Worm (Caenorhabditis elegans) whole organism, mixed stage, embryonic: ENCODE measurements around the gene srbc-76.

Experiments
- ces-1 ChIP-seq: fragments of 150-350 bp; optimal IDR thresholded peaks from 2 replicates; lab custom pipeline; 2014; ENCODE audit warnings: missing biosample characterization, missing genetic modification reagents, missing genetic modification characterization
- hlh-1 ChIP-seq: fragments of 150-350 bp; optimal IDR thresholded peaks from 2 replicates; lab custom pipeline; 2014; ENCODE audit warnings: missing biosample characterization, missing genetic modification reagents, missing genetic modification characterization
- mab-5 ChIP-seq: fragments of 150-350 bp; optimal IDR thresholded peaks from 2 replicates; lab custom pipeline; 2014; ENCODE audit warnings: missing biosample characterization, missing genetic modification characterization
- nhr-12 ChIP-seq: fragments of 150-350 bp; optimal IDR thresholded peaks from 2 replicates; lab custom pipeline; 2014; ENCODE audit warnings: missing biosample characterization, missing genetic modification characterization
- nhr-237 ChIP-seq: fragments of 150-350 bp; optimal IDR thresholded peaks from 2 replicates; lab custom pipeline; 2014; ENCODE audit warnings: missing biosample characterization, missing genetic modification characterization
- nhr-76 ChIP-seq: sonication (generic microtip); optimal IDR thresholded peaks from 2 replicates; lab custom pipeline; 2017; ENCODE audit warnings: missing biosample characterization, missing genetic modification characterization
- pha-4 ChIP-seq: fragments of 150-350 bp; optimal IDR thresholded peaks from 2 replicates; lab custom pipeline; 2018; ENCODE audit warnings: missing biosample characterization, missing genetic modification reagents, missing genetic modification characterization
- sem-2 ChIP-seq: fragments of 200-800 bp; sonication (Bioruptor generic); optimal IDR thresholded peaks from 2 replicates; lab custom pipeline; 2018; ENCODE audit warnings: mild to moderate bottlenecking, missing genetic modification characterization, missing compliant biosample characterization
- tbx-8 ChIP-seq: fragments of 200-800 bp; sonication (Bioruptor generic); optimal IDR thresholded peaks from 2 replicates; lab custom pipeline; 2018; ENCODE audit warnings: mild to moderate bottlenecking, missing genetic modification characterization, moderate library complexity, missing compliant biosample characterization
- unc-62 ChIP-seq: fragments of 150-350 bp; optimal IDR thresholded peaks from 2 replicates; lab custom pipeline; 2014; ENCODE audit warnings: missing biosample characterization, missing genetic modification reagents, missing genetic modification characterization
- ztf-11 ChIP-seq: fragments of 150-350 bp; optimal IDR thresholded peaks from 2 replicates; lab custom pipeline; 2014; ENCODE audit warnings: missing biosample characterization, missing genetic modification characterization

ce11 chrV:15238552-15238951 is 13.6 kb upstream of the srbc-76 start, which contains the start of gene srw-12:
- TF ChIP-seq ces-1: no peak
- TF ChIP-seq pha-4 (tag; lab: Kevin White, UChicago): no peak
- TF ChIP-seq tbx-8 (GFP tag; lab: Kevin White, UChicago): no peak
- no peak for TF ChIP-seq mab-5
- TF ChIP-seq ztf-11 (tag; lab: Kevin White, UChicago): no peak
- TF ChIP-seq nhr-76 (tag; lab: Kevin White, UChicago): no peak
- TF ChIP-seq unc-62 (GFP tag; lab: Kevin White, UChicago): no peak
- no peak for TF ChIP-seq nhr-237 (tag; lab: Kevin White, UChicago)
- no peak for TF ChIP-seq nhr-12 (tag; lab: Kevin White, UChicago)
- TF ChIP-seq sem-2 (GFP tag; lab: Kevin White, UChicago): no peak
- no peak for TF ChIP-seq hlh-1 (tag; lab: Kevin White, UChicago)
